Worm (Caenorhabditis elegans): Measurements from ENCODE around the gene nhr-45.

Gene nhr-45

ce11 chrX:4682616-4683015 lies 22.5 kb upstream of the nhr-45 start, which contains the start of gene K02G10.15:
Gene K02G10.15, minus strand, starts transcription at chrX:4682716.
- TF ChIP-seq cog-1 (tag; optimal IDR thresholded peaks at IDR 0.05) (no peak), ztf-29 (GFP tag; IDR thresholded peaks at IDR 0.05) (no peak), ref-1 (GFP tag; conservative IDR thresholded peaks at IDR 0.05) (no peak), med-1 (GFP tag; optimal IDR thresholded peaks at IDR 0.05; ENCODE audit: insufficient read depth) (no peak), T22C8.4 (GFP tag; IDR thresholded peaks at IDR 0.05) (no peak), tab-1 (GFP tag; IDR thresholded peaks at IDR 0.05) (no peak), ztf-23 (GFP tag; IDR thresholded peaks at IDR 0.05) (no peak), klf-2 (GFP tag; conservative IDR thresholded peaks at IDR 0.05) (no peak)

ce11 chrX:4678029-4678428 lies 17.9 kb upstream of the nhr-45 start, which contains the start of gene flp-11:
Gene flp-11, minus strand, starts transcription at chrX:4678129.
- TF ChIP-seq tab-1 (GFP tag; IDR thresholded peaks at IDR 0.05) (no peak), med-1 (GFP tag; optimal IDR thresholded peaks at IDR 0.05; ENCODE audit: insufficient read depth) (no peak), klf-2 (GFP tag; conservative IDR thresholded peaks at IDR 0.05) (no peak), flt-1 (GFP tag; IDR thresholded peaks at IDR 0.05) (no peak), ztf-29 (GFP tag; IDR thresholded peaks at IDR 0.05) (no peak), T22C8.4 (GFP tag; IDR thresholded peaks at IDR 0.05) (no peak), ref-1 (GFP tag; conservative IDR thresholded peaks at IDR 0.05) (no peak), ztf-23 (GFP tag; IDR thresholded peaks at IDR 0.05) (no peak), cog-1 (tag; optimal IDR thresholded peaks at IDR 0.05) (no peak)

- TF ChIP-seq klf-2 (GFP tag; conservative IDR thresholded peaks at IDR 0.05) = no peak
- TF ChIP-seq T22C8.4 (GFP tag; IDR thresholded peaks at IDR 0.05) = no peak
Observed at ce11 chrX:4676702-4677101, 16.6 kb upstream of the nhr-45 start.

- TF ChIP-seq cog-1 (tag; optimal IDR thresholded peaks at IDR 0.05) (no peak), klf-2 (GFP tag; conservative IDR thresholded peaks at IDR 0.05) (no peak), ztf-23 (GFP tag; IDR thresholded peaks at IDR 0.05) (no peak), flt-1 (GFP tag; IDR thresholded peaks at IDR 0.05) (no peak), tab-1 (GFP tag; IDR thresholded peaks at IDR 0.05) (no peak), ztf-29 (GFP tag; IDR thresholded peaks at IDR 0.05) (no peak), ref-1 (GFP tag; conservative IDR thresholded peaks at IDR 0.05) (no peak), T22C8.4 (GFP tag; IDR thresholded peaks at IDR 0.05) (no peak), med-1 (GFP tag; optimal IDR thresholded peaks at IDR 0.05; ENCODE audit: insufficient read depth) (no peak)
Observed at ce11 chrX:4673165-4673756, 13.1 kb upstream of the nhr-45 start, which contains the start of gene tmem-135. Gene tmem-135, plus strand, starts transcription at chrX:4673706.

- TF ChIP-seq flt-1 (GFP tag; IDR thresholded peaks at IDR 0.05) (no peak), cog-1 (tag; optimal IDR thresholded peaks at IDR 0.05) (no peak), ztf-23 (GFP tag; IDR thresholded peaks at IDR 0.05) (no peak), T22C8.4 (GFP tag; IDR thresholded peaks at IDR 0.05) (no peak), ref-1 (GFP tag; conservative IDR thresholded peaks at IDR 0.05) (no peak), tab-1 (GFP tag; IDR thresholded peaks at IDR 0.05) (no peak), ztf-29 (GFP tag; IDR thresholded peaks at IDR 0.05) (no peak), med-1 (GFP tag; optimal IDR thresholded peaks at IDR 0.05; ENCODE audit: insufficient read depth) (no peak), klf-2 (GFP tag; conservative IDR thresholded peaks at IDR 0.05) (no peak)
Observed at ce11 chrX:4671837-4672236, 11.7 kb upstream of the nhr-45 start.

ce11 chrX:4667788-4668187 lies 7.7 kb upstream of the nhr-45 start, which contains the start of gene mfsd-12:
Gene mfsd-12, plus strand, starts transcription at chrX:4668088.
- TF ChIP-seq T22C8.4 (GFP tag; IDR thresholded peaks at IDR 0.05) (no peak), klf-2 (GFP tag; conservative IDR thresholded peaks at IDR 0.05) (no peak), ztf-29 (GFP tag; IDR thresholded peaks at IDR 0.05) (no peak), tab-1 (GFP tag; IDR thresholded peaks at IDR 0.05) (no peak), ztf-23 (GFP tag; IDR thresholded peaks at IDR 0.05) (no peak), flt-1 (GFP tag; IDR thresholded peaks at IDR 0.05) (no peak), med-1 (GFP tag; optimal IDR thresholded peaks at IDR 0.05; ENCODE audit: insufficient read depth) (no peak)

ce11 chrX:4664649-4665048 lies 4.5 kb upstream of the nhr-45 start:
- TF ChIP-seq klf-2 (GFP tag; conservative IDR thresholded peaks at IDR 0.05) (no peak), flt-1 (GFP tag; IDR thresholded peaks at IDR 0.05) (no peak), med-1 (GFP tag; optimal IDR thresholded peaks at IDR 0.05; ENCODE audit: insufficient read depth) (no peak), ref-1 (GFP tag; conservative IDR thresholded peaks at IDR 0.05) (no peak), cog-1 (tag; optimal IDR thresholded peaks at IDR 0.05) (no peak), T22C8.4 (GFP tag; IDR thresholded peaks at IDR 0.05) (no peak), ztf-23 (GFP tag; IDR thresholded peaks at IDR 0.05) (no peak), ztf-29 (GFP tag; IDR thresholded peaks at IDR 0.05) (no peak), tab-1 (GFP tag; IDR thresholded peaks at IDR 0.05) (no peak)

ce11 chrX:4662964-4663684 lies 3.0 kb upstream of the nhr-45 start:
- TF ChIP-seq T22C8.4 (GFP tag; IDR thresholded peaks at IDR 0.05) = no peak
- TF ChIP-seq tab-1 (GFP tag; IDR thresholded peaks at IDR 0.05) = no peak
- TF ChIP-seq cog-1 (tag; optimal IDR thresholded peaks at IDR 0.05) = no peak
- no peak for TF ChIP-seq ztf-29 (GFP tag; IDR thresholded peaks at IDR 0.05)
- TF ChIP-seq klf-2 (GFP tag; conservative IDR thresholded peaks at IDR 0.05) = no peak
- no peak for TF ChIP-seq flt-1 (GFP tag; IDR thresholded peaks at IDR 0.05)
- no peak for TF ChIP-seq ref-1 (GFP tag; conservative IDR thresholded peaks at IDR 0.05)
- TF ChIP-seq med-1 (GFP tag; optimal IDR thresholded peaks at IDR 0.05; ENCODE audit: insufficient read depth) = no peak
- TF ChIP-seq ztf-23 (GFP tag; IDR thresholded peaks at IDR 0.05) = no peak

ce11 chrX:4662293-4662825 lies 2.2 kb upstream of the nhr-45 start:
- TF ChIP-seq klf-2 (GFP tag; conservative IDR thresholded peaks at IDR 0.05) (no peak), ref-1 (GFP tag; conservative IDR thresholded peaks at IDR 0.05) (no peak), T22C8.4 (GFP tag; IDR thresholded peaks at IDR 0.05) (no peak), med-1 (GFP tag; optimal IDR thresholded peaks at IDR 0.05; ENCODE audit: insufficient read depth) (no peak)
